In the genomic region with DNA sequence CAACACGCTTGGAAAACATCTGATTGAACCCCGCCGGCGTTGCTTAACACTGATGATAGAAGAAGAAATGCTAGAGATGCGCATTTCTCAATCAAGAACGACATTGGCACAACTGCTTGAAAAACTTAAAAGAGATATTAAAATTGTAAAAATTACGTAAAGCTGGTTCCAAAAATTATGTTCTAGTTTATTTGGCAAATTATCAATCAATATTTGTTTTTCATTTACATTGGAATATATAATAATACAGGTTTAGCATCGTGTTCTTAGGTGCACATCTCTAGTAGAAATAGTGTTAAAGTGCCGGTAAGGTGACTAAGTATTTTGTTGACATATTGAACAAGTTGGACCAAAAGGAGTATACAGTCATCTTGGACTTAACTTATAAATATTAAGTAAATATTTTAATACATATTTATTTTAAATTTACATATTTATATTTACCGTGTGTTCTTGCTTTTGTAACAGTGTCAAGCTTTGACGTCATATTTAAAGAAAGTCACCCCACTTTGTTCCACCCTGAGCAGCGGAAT, we compare ENCODE assay signal across 5 fruit fly cellular contexts.
TF ChIP-seq lines count a peak whose summit lies in the region.

A gene (minus strand): TSS at position 25 of the 533 bp plus-strand sequence.
A gene (plus strand): TSS at position 282 of the 533 bp plus-strand sequence.

- peak; percentile 46 for TF ChIP-seq CTCF in whole organism, embryonic (GFP tag; optimal IDR thresholded peaks at IDR 0.05; lab: Kevin White, UChicago)

TF ChIP-seq in whole organism, adult, 20 proteins besides CTCF, POLR2A, EP300 and RAD21 (continues in another document):
- TF ChIP-seq CG33017 (tag; optimal IDR thresholded peaks at IDR 0.05; lab: Kevin White, UChicago) (peak; percentile 92), Crg-1 (GFP tag; optimal IDR thresholded peaks at IDR 0.05; lab: Kevin White, UChicago) (peak; percentile 96), CG7045 (GFP tag; optimal IDR thresholded peaks at IDR 0.05; lab: Kevin White, UChicago) (peak; percentile 95), Clk (GFP tag; optimal IDR thresholded peaks at IDR 0.05; lab: Kevin White, UChicago) (peak; percentile 86), ovo (GFP tag; optimal IDR thresholded peaks at IDR 0.05; lab: Kevin White, UChicago) (peak; percentile 95), CG7101 (tag; optimal IDR thresholded peaks at IDR 0.05; lab: Kevin White, UChicago) (peak; percentile 97), CG12768 (GFP tag; optimal IDR thresholded peaks at IDR 0.05; lab: Kevin White, UChicago) (peak; percentile 96), CG11617 (GFP tag; optimal IDR thresholded peaks at IDR 0.05; lab: Kevin White, UChicago) (peak; percentile 96), CG1620 (GFP tag; optimal IDR thresholded peaks at IDR 0.05; lab: Kevin White, UChicago) (peak; percentile 98), kay (GFP tag; lab: Kevin White, UChicago; ENCODE audit: borderline replicate concordance) (peak; percentile 99), cnc (optimal IDR thresholded peaks at IDR 0.05; lab: Kevin White, UChicago) (no peak), bab1 (GFP tag; optimal IDR thresholded peaks at IDR 0.05; lab: Kevin White, UChicago) (peak; percentile 95), Mnt (GFP tag; optimal IDR thresholded peaks at IDR 0.05; lab: Kevin White, UChicago) (peak; percentile 91), CG5204 (GFP tag; optimal IDR thresholded peaks at IDR 0.05; lab: Kevin White, UChicago) (peak; percentile 97), pad (GFP tag; optimal IDR thresholded peaks at IDR 0.05; lab: Kevin White, UChicago) (peak; percentile 88), Hr96 (GFP tag; optimal IDR thresholded peaks at IDR 0.05; lab: Kevin White, UChicago) (peak; percentile 93)

TF ChIP-seq in whole organism, embryonic, 481 proteins besides CTCF, POLR2A, EP300 and RAD21 (continues in another document):
- TF ChIP-seq CG13894 (tag; optimal IDR thresholded peaks at IDR 0.05; lab: Kevin White, UChicago) (peak; percentile 95), CG2202 (tag; optimal IDR thresholded peaks at IDR 0.05; lab: Kevin White, UChicago) (peak; percentile 88), Dad (GFP tag; optimal IDR thresholded peaks at IDR 0.05; lab: Kevin White, UChicago) (peak; percentile 95), Ravus (GFP tag; IDR thresholded peaks at IDR 0.05; lab: Robert Waterston, UW) (peak; percentile 70), Antp (GFP tag; optimal IDR thresholded peaks at IDR 0.05; lab: Kevin White, UChicago) (peak; percentile 93), CG5180 (GFP tag; optimal IDR thresholded peaks at IDR 0.05; lab: Kevin White, UChicago) (peak; percentile 74), Xbp1 (GFP tag; optimal IDR thresholded peaks at IDR 0.05; lab: Kevin White, UChicago) (peak; percentile 98), CG15514 (GFP tag; optimal IDR thresholded peaks at IDR 0.05; lab: Kevin White, UChicago) (peak; percentile 87), pros (GFP tag; optimal IDR thresholded peaks at IDR 0.05; lab: Kevin White, UChicago) (peak; percentile 61), CG34422 (GFP tag; IDR thresholded peaks at IDR 0.05; lab: Robert Waterston, UW) (peak; percentile 97), wek (GFP tag; optimal IDR thresholded peaks at IDR 0.05; lab: Kevin White, UChicago) (peak; percentile 62), Doc2 (GFP tag; IDR thresholded peaks at IDR 0.05; lab: Robert Waterston, UW) (peak; percentile 72), jing (GFP tag; optimal IDR thresholded peaks at IDR 0.05; lab: Kevin White, UChicago) (peak; percentile 86), CG10431 (GFP tag; optimal IDR thresholded peaks at IDR 0.05; lab: Kevin White, UChicago) (peak; percentile 76), CG7357 (GFP tag; IDR thresholded peaks at IDR 0.05; lab: Robert Waterston, UW) (peak; percentile 86), slbo (GFP tag; IDR thresholded peaks at IDR 0.05; lab: Robert Waterston, UW) (peak; percentile 96), CG11093 (GFP tag; IDR thresholded peaks at IDR 0.05; lab: Robert Waterston, UW) (peak; percentile 89)

TF ChIP-seq in whole organism, prepupa, 60 proteins besides CTCF, POLR2A, EP300 and RAD21 (continues in another document):
- TF ChIP-seq acj6 (GFP tag; optimal IDR thresholded peaks at IDR 0.05; lab: Kevin White, UChicago), result peak; percentile 96
- peak; percentile 94 for TF ChIP-seq Sox15 (GFP tag; optimal IDR thresholded peaks at IDR 0.05; lab: Kevin White, UChicago)
- peak; percentile 94 for TF ChIP-seq Sox102F (GFP tag; optimal IDR thresholded peaks at IDR 0.05; lab: Kevin White, UChicago)
- TF ChIP-seq esn (GFP tag; optimal IDR thresholded peaks at IDR 0.05; lab: Kevin White, UChicago), result peak; percentile 97
- peak; percentile 96 for TF ChIP-seq CG3032 (tag; optimal IDR thresholded peaks at IDR 0.05; lab: Kevin White, UChicago)
- peak; percentile 89 for TF ChIP-seq CG11294 (GFP tag; IDR thresholded peaks at IDR 0.05; lab: Robert Waterston, UW)
- peak; percentile 89 for TF ChIP-seq CG15336 (GFP tag; IDR thresholded peaks at IDR 0.05; lab: Robert Waterston, UW)
- peak; percentile 87 for TF ChIP-seq fd59A (GFP tag; optimal IDR thresholded peaks at IDR 0.05; lab: Kevin White, UChicago)
- TF ChIP-seq CG11902 (GFP tag; optimal IDR thresholded peaks at IDR 0.05; lab: Kevin White, UChicago), result peak; percentile 93
- TF ChIP-seq Lpt (GFP tag; optimal IDR thresholded peaks at IDR 0.05; lab: Kevin White, UChicago), result peak; percentile 91
- peak; percentile 85 for TF ChIP-seq CG9139 (GFP tag; optimal IDR thresholded peaks at IDR 0.05; lab: Kevin White, UChicago)
- TF ChIP-seq CG31627 (GFP tag; optimal IDR thresholded peaks at IDR 0.05; lab: Kevin White, UChicago), result peak; percentile 98
- TF ChIP-seq svp (GFP tag; lab: Kevin White, UChicago), result peak; percentile 97
- peak; percentile 91 for TF ChIP-seq dsx (GFP tag; optimal IDR thresholded peaks at IDR 0.05; lab: Kevin White, UChicago; ENCODE audit: poor library complexity, severe bottlenecking)
- peak; percentile 32 for TF ChIP-seq Hr38 (GFP tag; optimal IDR thresholded peaks at IDR 0.05; lab: Kevin White, UChicago)
- TF ChIP-seq CG6276 (GFP tag; optimal IDR thresholded peaks at IDR 0.05; lab: Kevin White, UChicago), result peak; percentile 79
- peak; percentile 88 for TF ChIP-seq CG8119 (GFP tag; IDR thresholded peaks at IDR 0.05; lab: Robert Waterston, UW)
- TF ChIP-seq dac (GFP tag; optimal IDR thresholded peaks at IDR 0.05; lab: Kevin White, UChicago), result peak; percentile 75

TF ChIP-seq in whole organism, pupa, 21 proteins besides CTCF, POLR2A, EP300 and RAD21 (continues in another document):
- TF ChIP-seq CG32121 (GFP tag; IDR thresholded peaks at IDR 0.05; lab: Robert Waterston, UW) (peak; percentile 89), gl (tag; optimal IDR thresholded peaks at IDR 0.05; lab: Kevin White, UChicago) (peak; percentile 75), Ets98B (GFP tag; IDR thresholded peaks at IDR 0.05; lab: Robert Waterston, UW) (peak; percentile 91), CG4496 (GFP tag; IDR thresholded peaks at IDR 0.05; lab: Robert Waterston, UW) (peak; percentile 93), fd96Ca (GFP tag; IDR thresholded peaks at IDR 0.05; lab: Robert Waterston, UW) (peak; percentile 77), CG8159 (tag; optimal IDR thresholded peaks at IDR 0.05; lab: Kevin White, UChicago) (peak; percentile 95), CG13204 (GFP tag; optimal IDR thresholded peaks at IDR 0.05; lab: Kevin White, UChicago) (peak; percentile 55), CG8301 (tag; optimal IDR thresholded peaks at IDR 0.05; lab: Kevin White, UChicago) (peak; percentile 88), rn (GFP tag; IDR thresholded peaks at IDR 0.05; lab: Robert Waterston, UW) (peak; percentile 86; the same call in 1 of the 2 replicates), Snoo (tag; optimal IDR thresholded peaks at IDR 0.05; lab: Kevin White, UChicago) (peak; percentile 89), D1 (tag; optimal IDR thresholded peaks at IDR 0.05; lab: Kevin White, UChicago) (peak; percentile 88), CG12605 (GFP tag; IDR thresholded peaks at IDR 0.05; lab: Robert Waterston, UW) (peak; percentile 76; the same call in 1 of the 2 replicates), CG14655 (GFP tag; optimal IDR thresholded peaks at IDR 0.05; lab: Kevin White, UChicago) (peak; percentile 93), CG10348 (GFP tag; IDR thresholded peaks at IDR 0.05; lab: Robert Waterston, UW) (peak; percentile 62), Pif1B (GFP tag; optimal IDR thresholded peaks at IDR 0.05; lab: Kevin White, UChicago) (peak; percentile 91), CG9948 (tag; optimal IDR thresholded peaks at IDR 0.05; lab: Kevin White, UChicago) (peak; percentile 91), CG34367 (tag; optimal IDR thresholded peaks at IDR 0.05; lab: Kevin White, UChicago) (peak; percentile 91), CG17806 (tag; optimal IDR thresholded peaks at IDR 0.05; lab: Kevin White, UChicago) (peak; percentile 94)

TF ChIP-seq in whole organism, wandering third instar larva, 38 proteins besides CTCF, POLR2A, EP300 and RAD21 (continues in another document):
- TF ChIP-seq brk (GFP tag; optimal IDR thresholded peaks at IDR 0.05; lab: Kevin White, UChicago), result peak; percentile 97
- TF ChIP-seq CG9705 (GFP tag; optimal IDR thresholded peaks at IDR 0.05; lab: Kevin White, UChicago), result peak; percentile 95
- peak; percentile 97 for TF ChIP-seq tai (GFP tag; optimal IDR thresholded peaks at IDR 0.05; lab: Kevin White, UChicago)
- TF ChIP-seq dl (GFP tag; optimal IDR thresholded peaks at IDR 0.05; lab: Kevin White, UChicago; ENCODE audit: insufficient read depth in 1 of 2, partially characterized antibody in 2 of 2), result no peak
- no peak for TF ChIP-seq lola (GFP tag; optimal IDR thresholded peaks at IDR 0.05; lab: Kevin White, UChicago)
- TF ChIP-seq rgr (GFP tag; optimal IDR thresholded peaks at IDR 0.05; lab: Kevin White, UChicago), result peak; percentile 97
- TF ChIP-seq dmrt93B (GFP tag; optimal IDR thresholded peaks at IDR 0.05; lab: Kevin White, UChicago), result peak; percentile 93
- peak; percentile 97 for TF ChIP-seq sv (GFP tag; optimal IDR thresholded peaks at IDR 0.05; lab: Kevin White, UChicago)
- peak; percentile 94 for TF ChIP-seq Jra (GFP tag; optimal IDR thresholded peaks at IDR 0.05; lab: Kevin White, UChicago)
- TF ChIP-seq dsf (GFP tag; optimal IDR thresholded peaks at IDR 0.05; lab: Kevin White, UChicago; ENCODE audit: borderline replicate concordance), result peak; percentile 91
- peak; percentile 95 for TF ChIP-seq br (GFP tag; optimal IDR thresholded peaks at IDR 0.05; lab: Kevin White, UChicago)
- no peak for TF ChIP-seq Dif (GFP tag; optimal IDR thresholded peaks at IDR 0.05; lab: Kevin White, UChicago; ENCODE audit: partially characterized antibody)
- TF ChIP-seq jim (GFP tag; optimal IDR thresholded peaks at IDR 0.05; lab: Kevin White, UChicago), result peak; percentile 8
- TF ChIP-seq Hr83 (GFP tag; optimal IDR thresholded peaks at IDR 0.05; lab: Kevin White, UChicago; ENCODE audit: poor library complexity, severe bottlenecking), result peak; percentile 60
- TF ChIP-seq psq (GFP tag; optimal IDR thresholded peaks at IDR 0.05; lab: Kevin White, UChicago), result peak; percentile 94
- TF ChIP-seq woc (GFP tag; optimal IDR thresholded peaks at IDR 0.05; lab: Kevin White, UChicago), result peak; percentile 98
- TF ChIP-seq Myc (optimal IDR thresholded peaks at IDR 0.05; lab: Kevin White, UChicago), result peak; percentile 47
- TF ChIP-seq HLH106 (tag; optimal IDR thresholded peaks at IDR 0.05; lab: Kevin White, UChicago), result peak; percentile 97
- no peak for TF ChIP-seq pan (optimal IDR thresholded peaks at IDR 0.05; lab: Kevin White, UChicago)
- no peak for TF ChIP-seq Hr78 (GFP tag; optimal IDR thresholded peaks at IDR 0.05; lab: Kevin White, UChicago)
